Worm (Caenorhabditis elegans) whole organism, L4 larva: ENCODE results near the gene srh-63.

Source experiments
- aly-2 ChIP-seq: sonication (generic microtip); optimal IDR thresholded peaks from 2 replicates; lab custom pipeline; 2018; ENCODE audit warnings: missing biosample characterization, missing genetic modification characterization
- dmd-6 ChIP-seq: fragments of 200-800 bp; sonication (Bioruptor generic); IDR thresholded peaks from 2 replicates; pipeline ENCODE4 v1.3.6; 2022; ENCODE audit warnings: missing genetic modification reagents, missing genetic modification characterization, missing compliant biosample characterization
- duxl-1 ChIP-seq: sonication (generic microtip); optimal IDR thresholded peaks from 2 replicates; lab custom pipeline; 2016; ENCODE audit warnings: mild to moderate bottlenecking, missing genetic modification characterization, moderate library complexity, missing compliant biosample characterization; ENCODE audit not compliant: poor library complexity
- dve-1 ChIP-seq: sonication (generic microtip); optimal IDR thresholded peaks from 2 replicates; lab custom pipeline; 2017; ENCODE audit warnings: antibody characterized with exemption, mild to moderate bottlenecking, missing genetic modification characterization, missing compliant biosample characterization; ENCODE audit not compliant: insufficient read depth
- fos-1 ChIP-seq: fragments of 150-350 bp; optimal IDR thresholded peaks from 2 replicates; lab custom pipeline; 2014; ENCODE audit warnings: missing biosample characterization, missing genetic modification characterization
- mdt-29 ChIP-seq: fragments of 200-800 bp; sonication (Bioruptor generic); IDR thresholded peaks from 2 replicates; pipeline ENCODE4 v1.3.6; 2022; ENCODE audit warnings: missing genetic modification reagents, missing genetic modification characterization, missing compliant biosample characterization
- mes-2 ChIP-seq: sonication (generic microtip); optimal IDR thresholded peaks from 2 replicates; lab custom pipeline; 2016; ENCODE audit warnings: missing genotype, mild to moderate bottlenecking, missing genetic modification characterization, missing compliant biosample characterization; ENCODE audit not compliant: poor library complexity, severe bottlenecking
- saeg-2 ChIP-seq: fragments of 200-800 bp; sonication (Bioruptor generic); IDR thresholded peaks from 2 replicates; pipeline ENCODE4 v1.3.6; 2022; ENCODE audit warnings: missing genetic modification reagents, missing genetic modification characterization, missing compliant biosample characterization
- snpc-4 ChIP-seq: fragments of 150-350 bp; optimal IDR thresholded peaks from 2 replicates; lab custom pipeline; 2014; ENCODE audit warnings: missing biosample characterization, missing genetic modification characterization
- unc-39 ChIP-seq: sonication (generic microtip); optimal IDR thresholded peaks from 2 replicates; lab custom pipeline; 2017; ENCODE audit warnings: missing biosample characterization, missing genetic modification characterization
- zfp-3 ChIP-seq: fragments of 200-800 bp; sonication (Bioruptor generic); conservative IDR thresholded peaks from 2 replicates; pipeline ENCODE4 v1.3.6; 2022; ENCODE audit warnings: missing genetic modification reagents, missing genetic modification characterization, missing compliant biosample characterization
- ztf-11 ChIP-seq: fragments of 150-350 bp; optimal IDR thresholded peaks from 2 replicates; lab custom pipeline; 2014; ENCODE audit warnings: missing biosample characterization, missing genetic modification characterization

DNA sequence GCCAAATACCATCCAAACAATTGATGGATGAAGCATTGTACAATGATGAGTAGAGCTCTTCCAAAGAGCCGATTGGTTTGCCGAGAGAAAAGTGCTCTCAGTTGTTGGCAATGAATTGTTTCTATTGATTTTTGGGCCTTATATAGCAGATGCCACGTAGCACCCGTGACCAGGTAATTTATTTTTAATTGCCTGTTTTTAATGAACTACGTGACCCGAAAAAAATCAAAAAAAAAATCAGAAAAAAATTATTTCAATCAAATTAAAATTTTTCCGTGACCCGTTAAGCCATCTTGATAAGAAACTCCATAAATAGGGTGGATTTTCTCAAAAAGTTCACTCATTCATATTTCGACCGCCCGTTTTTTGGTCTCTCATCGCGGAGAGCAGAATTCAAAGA is 4.2 kb upstream of the srh-63 start, which contains the start of the genes Y57G11A.2 and T27E7.1:
- TF ChIP-seq duxl-1 (tag; lab: Kevin White, UChicago) (no peak), saeg-2 (GFP tag; lab: Robert Waterston, UW) (no peak), dve-1 (tag; lab: Kevin White, UChicago) (no peak), zfp-3 (no peak), mdt-29 (GFP tag; lab: Robert Waterston, UW) (no peak), mes-2 (tag; lab: Kevin White, UChicago) (no peak), ztf-11 (tag; lab: Kevin White, UChicago) (no peak), fos-1 (tag; lab: Kevin White, UChicago) (no peak), dmd-6 (GFP tag; lab: Robert Waterston, UW) (no peak), snpc-4 (tag; lab: Kevin White, UChicago) (no peak), unc-39 (tag; lab: Kevin White, UChicago) (no peak), aly-2 (tag; lab: Kevin White, UChicago) (no peak)
